Fruit fly (Drosophila melanogaster) whole organism, embryonic: ENCODE results near the gene VhaM9.7-d.

ENCODE experiments used
- Antp ChIP-seq: fragments of 200-800 bp; sonication (Bioruptor generic); optimal IDR thresholded peaks from 3 replicates; lab custom pipeline; 2016; ENCODE audit warnings: missing biosample characterization, missing genetic modification characterization
- Bdp1 ChIP-seq: fragments of 200-800 bp; sonication (Bioruptor generic); optimal IDR thresholded peaks from 3 replicates; lab custom pipeline; 2016; ENCODE audit warnings: missing biosample characterization, missing genetic modification characterization
- CG10147 ChIP-seq: fragments of 200-800 bp; sonication (Bioruptor generic); optimal IDR thresholded peaks from 2 replicates; lab custom pipeline; 2019; ENCODE audit warnings: missing biosample characterization, mild to moderate bottlenecking, missing genetic modification characterization, moderate library complexity
- CG10959 ChIP-seq: fragments of 200-800 bp; sonication (Bioruptor generic); IDR thresholded peaks from 2 replicates; pipeline ENCODE4 v1.3.6; 2022; ENCODE audit warnings: missing biosample characterization, missing genetic modification characterization
- CG11093 ChIP-seq: fragments of 200-800 bp; sonication (Bioruptor generic); IDR thresholded peaks from 3 replicates; pipeline ENCODE4 v1.3.6; 2022; ENCODE audit warnings: missing biosample characterization, missing genetic modification characterization
- CG11398 ChIP-seq: fragments of 200-800 bp; sonication (Bioruptor generic); optimal IDR thresholded peaks from 2 replicates; lab custom pipeline; 2016; ENCODE audit warnings: missing biosample characterization, missing genetic modification characterization
- CG13123 ChIP-seq: fragments of 200-800 bp; sonication (Bioruptor generic); optimal IDR thresholded peaks from 2 replicates; lab custom pipeline; 2016; ENCODE audit warnings: missing biosample characterization, missing genetic modification characterization
- CG14965 ChIP-seq: fragments of 200-800 bp; sonication (Bioruptor generic); optimal IDR thresholded peaks from 2 replicates; lab custom pipeline; 2016; ENCODE audit warnings: missing biosample characterization, missing genetic modification characterization, borderline replicate concordance
- CG1529 ChIP-seq: fragments of 200-800 bp; sonication (Bioruptor generic); optimal IDR thresholded peaks from 3 replicates; lab custom pipeline; 2018; ENCODE audit warnings: missing biosample characterization, missing genetic modification characterization
- CG15479 ChIP-seq: fragments of 200-800 bp; sonication (Bioruptor generic); optimal IDR thresholded peaks from 3 replicates; lab custom pipeline; 2019; ENCODE audit warnings: missing biosample characterization, mild to moderate bottlenecking, missing genetic modification characterization, moderate library complexity
- CG15601 ChIP-seq: fragments of 200-800 bp; sonication (Bioruptor generic); optimal IDR thresholded peaks from 3 replicates; lab custom pipeline; 2019; ENCODE audit warnings: missing biosample characterization, mild to moderate bottlenecking, missing genetic modification characterization, moderate library complexity
- CG1603 ChIP-seq: fragments of 200-800 bp; sonication (Bioruptor generic); optimal IDR thresholded peaks from 2 replicates; lab custom pipeline; 2019; ENCODE audit warnings: missing biosample characterization, mild to moderate bottlenecking, missing genetic modification characterization, moderate library complexity
- CG18619 ChIP-seq: fragments of 200-800 bp; sonication (Bioruptor generic); optimal IDR thresholded peaks from 3 replicates; lab custom pipeline; 2017; ENCODE audit warnings: missing biosample characterization, mild to moderate bottlenecking, missing genetic modification characterization
- CG2202 ChIP-seq: fragments of 200-800 bp; sonication (Bioruptor generic); optimal IDR thresholded peaks from 2 replicates; lab custom pipeline; 2018; ENCODE audit warnings: missing biosample characterization, mild to moderate bottlenecking, missing genetic modification characterization
- CG2678 ChIP-seq: fragments of 200-800 bp; sonication (Bioruptor generic); optimal IDR thresholded peaks from 3 replicates; lab custom pipeline; 2019; ENCODE audit warnings: missing biosample characterization, mild to moderate bottlenecking, missing genetic modification characterization, moderate library complexity
- CG32767 ChIP-seq: fragments of 200-800 bp; sonication (Bioruptor generic); IDR thresholded peaks from 2 replicates; pipeline ENCODE4 v1.3.6; 2022; ENCODE audit warnings: missing biosample characterization, missing genetic modification characterization
- CG3847 ChIP-seq: fragments of 200-800 bp; sonication (Bioruptor generic); IDR thresholded peaks from 2 replicates; pipeline ENCODE4 v1.3.6; 2022; ENCODE audit warnings: missing biosample characterization, missing genetic modification characterization
- CG4360 ChIP-seq: fragments of 200-800 bp; sonication (Bioruptor generic); IDR thresholded peaks from 2 replicates; pipeline ENCODE4 v1.3.6; 2022; ENCODE audit warnings: missing biosample characterization, missing genetic modification characterization
- CG4424 ChIP-seq: fragments of 200-800 bp; sonication (Bioruptor generic); optimal IDR thresholded peaks from 3 replicates; lab custom pipeline; 2016; ENCODE audit warnings: missing biosample characterization, missing genetic modification characterization
- CG6813 ChIP-seq: fragments of 200-800 bp; sonication (Bioruptor generic); optimal IDR thresholded peaks from 2 replicates; lab custom pipeline; 2017; ENCODE audit warnings: missing biosample characterization, missing genetic modification characterization, mild to moderate bottlenecking, moderate library complexity, missing genetic modification reagents
- CG8478 ChIP-seq: fragments of >200 bp; optimal IDR thresholded peaks from 2 replicates; lab custom pipeline; 2018
- Dek ChIP-seq: fragments of 200-800 bp; sonication (Bioruptor generic); optimal IDR thresholded peaks from 3 replicates; lab custom pipeline; 2019; ENCODE audit warnings: missing biosample characterization, mild to moderate bottlenecking, missing genetic modification characterization, moderate library complexity
- Dfd ChIP-seq, 2 experiments: fragments of >200 bp; optimal IDR thresholded peaks; 2 replicates each; lab custom pipeline; 2017; ENCODE audit warnings: missing biosample characterization in 2 of 2, missing genetic modification characterization in 2 of 2
- Doc2 ChIP-seq: fragments of 200-800 bp; sonication (Bioruptor generic); IDR thresholded peaks from 2 replicates; pipeline ENCODE4 v1.3.6; 2022; ENCODE audit warnings: missing biosample characterization, missing genetic modification characterization
- E2f1 ChIP-seq: fragments of 200-800 bp; sonication (Bioruptor generic); IDR thresholded peaks from 2 replicates; pipeline ENCODE4 v1.3.6; 2022; ENCODE audit warnings: missing biosample characterization, missing genetic modification characterization
- Fer3 ChIP-seq: fragments of 200-800 bp; sonication (Bioruptor generic); optimal IDR thresholded peaks from 2 replicates; lab custom pipeline; 2018; ENCODE audit warnings: missing biosample characterization, mild to moderate bottlenecking, missing genetic modification characterization, moderate library complexity
- Hr51 ChIP-seq, 2 experiments: fragments of 200-800 bp; sonication (Bioruptor generic); optimal IDR thresholded peaks; 2 replicates in 1 of 2; 3 replicates in 1 of 2; lab custom pipeline; 2016 to 2018; ENCODE audit warnings: missing biosample characterization in 2 of 2, missing genetic modification characterization in 2 of 2, mild to moderate bottlenecking in 1 of 2, moderate library complexity in 1 of 2
- Jarid2 ChIP-seq: fragments of 200-800 bp; sonication (Bioruptor generic); optimal IDR thresholded peaks from 3 replicates; lab custom pipeline; 2017; ENCODE audit warnings: mild to moderate bottlenecking, missing biosample characterization, missing genetic modification reagents, missing genetic modification characterization
- Mes4 ChIP-seq: fragments of 200-800 bp; sonication (Bioruptor generic); optimal IDR thresholded peaks from 2 replicates; lab custom pipeline; 2016; ENCODE audit warnings: missing biosample characterization, missing genetic modification characterization
- Mrtf ChIP-seq: fragments of 200-800 bp; sonication (Bioruptor generic); IDR thresholded peaks from 3 replicates; pipeline ENCODE4 v1.3.6; 2022; ENCODE audit warnings: missing biosample characterization, missing genetic modification characterization
- Opbp ChIP-seq: fragments of 200-800 bp; sonication (Bioruptor generic); IDR thresholded peaks from 3 replicates; pipeline ENCODE4 v1.3.6; 2022; ENCODE audit warnings: missing biosample characterization, missing genetic modification characterization; ENCODE audit not compliant: partially characterized antibody
- bsh ChIP-seq, 2 experiments: fragments of 200-800 bp; sonication (Bioruptor generic); optimal IDR thresholded peaks; 2 replicates each; lab custom pipeline; 2017 to 2018; ENCODE audit warnings: mild to moderate bottlenecking in 2 of 2, missing biosample characterization in 2 of 2, missing genetic modification characterization in 2 of 2, moderate library complexity in 1 of 2
- chinmo ChIP-seq: fragments of 200-800 bp; sonication (Bioruptor generic); IDR thresholded peaks from 4 replicates; pipeline ENCODE4 v1.3.6; 2022; ENCODE audit warnings: missing biosample characterization, missing genetic modification characterization; ENCODE audit not compliant: partially characterized antibody
- gcm2 ChIP-seq: fragments of 200-800 bp; sonication (Bioruptor generic); optimal IDR thresholded peaks from 2 replicates; lab custom pipeline; 2016; ENCODE audit warnings: missing biosample characterization, missing genetic modification characterization
- gt ChIP-seq: fragments of 200-800 bp; sonication (Bioruptor generic); IDR thresholded peaks from 2 replicates; pipeline ENCODE4 v1.3.6; 2022; ENCODE audit warnings: missing biosample characterization, missing genetic modification characterization
- h ChIP-seq: fragments of >200 bp; optimal IDR thresholded peaks from 2 replicates; lab custom pipeline; 2017
- ham ChIP-seq: fragments of 200-800 bp; sonication (Bioruptor generic); IDR thresholded peaks from 2 replicates; pipeline ENCODE4 v1.3.6; 2022; ENCODE audit warnings: missing biosample characterization, missing genetic modification characterization
- hb ChIP-seq: fragments of 200-800 bp; sonication (Bioruptor generic); IDR thresholded peaks from 3 replicates; pipeline ENCODE4 v1.3.6; 2022; ENCODE audit warnings: missing biosample characterization, missing genetic modification characterization; ENCODE audit not compliant: partially characterized antibody
- lbe ChIP-seq: fragments of 200-800 bp; sonication (Bioruptor generic); optimal IDR thresholded peaks from 2 replicates; lab custom pipeline; 2016; ENCODE audit warnings: missing biosample characterization, mild to moderate bottlenecking, missing genetic modification characterization
- lilli ChIP-seq: fragments of 200-800 bp; sonication (Bioruptor generic); optimal IDR thresholded peaks from 3 replicates; lab custom pipeline; 2016; ENCODE audit warnings: missing biosample characterization, missing genetic modification characterization
- maf-S ChIP-seq: fragments of 200-800 bp; sonication (Bioruptor generic); optimal IDR thresholded peaks from 2 replicates; lab custom pipeline; 2016; ENCODE audit warnings: missing biosample characterization, missing genetic modification characterization
- pho ChIP-seq: fragments of 200-800 bp; sonication (Bioruptor generic); optimal IDR thresholded peaks from 2 replicates; lab custom pipeline; 2016; ENCODE audit warnings: missing biosample characterization, missing genetic modification characterization
- sens ChIP-seq: fragments of 200-800 bp; sonication (Bioruptor generic); peaks from one replicate; lab custom pipeline; 2016; ENCODE audit warnings: missing biosample characterization, missing genetic modification characterization
- seq ChIP-seq: fragments of 200-800 bp; sonication (Bioruptor generic); IDR thresholded peaks from 2 replicates; pipeline ENCODE4 v1.3.6; 2022; ENCODE audit warnings: missing biosample characterization, missing genetic modification characterization
- slp2 ChIP-seq: fragments of 200-800 bp; sonication (Bioruptor generic); optimal IDR thresholded peaks from 2 replicates; lab custom pipeline; 2016; ENCODE audit warnings: missing biosample characterization, missing genetic modification characterization
- stwl ChIP-seq: fragments of 200-800 bp; sonication (Bioruptor generic); optimal IDR thresholded peaks from 3 replicates; lab custom pipeline; 2018; ENCODE audit warnings: missing biosample characterization, mild to moderate bottlenecking, missing genetic modification characterization, moderate library complexity
- tll ChIP-seq, 2 experiments: fragments of 200-800 bp in 1 of 2; fragments of >200 bp in 1 of 2; sonication (Bioruptor generic) in 1 of 2; optimal IDR thresholded peaks; 2 replicates each; lab custom pipeline; 2017 to 2019; ENCODE audit warnings: missing biosample characterization in 2 of 2, missing genetic modification characterization in 2 of 2, mild to moderate bottlenecking in 1 of 2, moderate library complexity in 1 of 2
- trem ChIP-seq: fragments of 200-800 bp; optimal IDR thresholded peaks from 3 replicates; lab custom pipeline; 2019; ENCODE audit warnings: missing biosample characterization, mild to moderate bottlenecking, missing genetic modification characterization, moderate library complexity
- ttk ChIP-seq: fragments of 200-800 bp; sonication (Bioruptor generic); IDR thresholded peaks from 2 replicates; pipeline ENCODE4 v2.1.2; 2022; ENCODE audit warnings: missing biosample characterization, missing genetic modification characterization
- twi ChIP-seq: fragments of 200-800 bp; optimal IDR thresholded peaks from 2 replicates; lab custom pipeline; 2019; ENCODE audit warnings: missing biosample characterization, mild to moderate bottlenecking, missing genetic modification characterization, moderate library complexity
- vnd ChIP-seq: fragments of 200-800 bp; sonication (Bioruptor generic); IDR thresholded peaks from 3 replicates; pipeline ENCODE4 v1.3.6; 2022; ENCODE audit warnings: missing biosample characterization, missing genetic modification characterization; ENCODE audit not compliant: partially characterized antibody
- zfh1 ChIP-seq: fragments of 200-800 bp; sonication (Bioruptor generic); IDR thresholded peaks from 3 replicates; pipeline ENCODE4 v1.3.6; 2022; ENCODE audit warnings: missing biosample characterization, missing genetic modification characterization

VhaM9.7-d gene

dm6 chr3R:16960219-16960618 lies 14.8 kb upstream of the VhaM9.7-d start (continued):
- TF ChIP-seq CG11398 (no peak), CG6813 (GFP tag; lab: Kevin White, UChicago) (no peak), lbe (GFP tag; lab: Kevin White, UChicago) (no peak), vnd (GFP tag; lab: Robert Waterston, UW) (no peak), Dek (tag; lab: Kevin White, UChicago) (no peak), pho (GFP tag; lab: Kevin White, UChicago) (no peak), Bdp1 (no peak), CG18619 (GFP tag; lab: Kevin White, UChicago) (no peak), hb (no peak), CG3847 (GFP tag; lab: Robert Waterston, UW) (no peak), CG10147 (GFP tag; lab: Kevin White, UChicago) (no peak), CG1603 (tag; lab: Kevin White, UChicago) (no peak), CG4424 (no peak), maf-S (no peak), slp2 (no peak), seq (GFP tag; lab: Robert Waterston, UW) (peak; percentile 82), CG15601 (no peak), twi (tag; lab: Kevin White, UChicago) (peak; percentile 94), h (lab: Kevin White, UChicago) (no peak), CG4360 (GFP tag; lab: Robert Waterston, UW) (no peak), lilli (GFP tag; lab: Kevin White, UChicago) (no peak), E2f1 (no peak), CG2202 (tag; lab: Kevin White, UChicago) (no peak), Dfd (GFP tag; optimal IDR thresholded peaks at IDR 0.05; lab: Kevin White, UChicago) (no peak), sens (no peak), Opbp (GFP tag; lab: Robert Waterston, UW) (no peak), CG15479 (GFP tag; lab: Kevin White, UChicago) (no peak), ham (GFP tag; lab: Robert Waterston, UW) (no peak), Antp (GFP tag; lab: Kevin White, UChicago) (no peak), zfh1 (GFP tag; lab: Robert Waterston, UW) (no peak), CG8478 (lab: Kevin White, UChicago) (peak; percentile 93), CG32767 (GFP tag; lab: Robert Waterston, UW) (peak; percentile 96), Jarid2 (no peak), Mrtf (GFP tag; lab: Robert Waterston, UW) (no peak), Fer3 (no peak), CG14965 (GFP tag; lab: Kevin White, UChicago) (no peak), ttk (GFP tag; lab: Robert Waterston, UW) (no peak), trem (no peak), CG2678 (tag; lab: Kevin White, UChicago) (no peak), CG10959 (GFP tag; lab: Robert Waterston, UW) (no peak), Mes4 (GFP tag; lab: Kevin White, UChicago) (no peak), CG1529 (GFP tag; lab: Kevin White, UChicago) (no peak), chinmo (0 out of 4 replicates have a peak, but pooled peaks have one; percentile 44), tll (GFP tag; optimal IDR thresholded peaks at IDR 0.05; lab: Kevin White, UChicago) (peak in 1 of 2 experiments; percentile 1), CG13123 (GFP tag; lab: Kevin White, UChicago) (no peak), stwl (tag; lab: Kevin White, UChicago) (no peak), CG11093 (GFP tag; lab: Robert Waterston, UW) (0 out of 3 replicates have a peak, but pooled peaks have one; percentile 12), gt (GFP tag; lab: Robert Waterston, UW) (no peak), gcm2 (GFP tag; lab: Kevin White, UChicago) (no peak), bsh (GFP tag; optimal IDR thresholded peaks at IDR 0.05; lab: Kevin White, UChicago) (no peak), Doc2 (GFP tag; lab: Robert Waterston, UW) (no peak), Hr51 (GFP tag; optimal IDR thresholded peaks at IDR 0.05; lab: Kevin White, UChicago) (no peak)
